Fruit fly (Drosophila melanogaster) whole organism, embryonic: Measurements from ENCODE around the gene Tsp2A.
A peak's percentile ranks its signal among the peaks of the same experiment; 100 is the strongest.

ENCODE experiments used
- Ada2b ChIP-seq: fragments of 200-800 bp; sonication (Bioruptor generic); IDR thresholded peaks from 2 replicates; pipeline ENCODE4 v1.3.6; 2022; ENCODE audit warnings: missing biosample characterization, missing genetic modification characterization
- Atf3 ChIP-seq: fragments of 200-800 bp; sonication (Bioruptor generic); optimal IDR thresholded peaks from 3 replicates; lab custom pipeline; 2016; ENCODE audit warnings: missing biosample characterization, missing genetic modification characterization
- CG10462 ChIP-seq: fragments of 200-800 bp; sonication (Bioruptor generic); optimal IDR thresholded peaks from 2 replicates; lab custom pipeline; 2016; ENCODE audit warnings: missing biosample characterization, missing genetic modification characterization
- CG10959 ChIP-seq: fragments of 200-800 bp; sonication (Bioruptor generic); IDR thresholded peaks from 2 replicates; pipeline ENCODE4 v1.3.6; 2022; ENCODE audit warnings: missing biosample characterization, missing genetic modification characterization
- CG10979 ChIP-seq: fragments of 200-800 bp; sonication (Bioruptor generic); optimal IDR thresholded peaks from 2 replicates; lab custom pipeline; 2018; ENCODE audit warnings: missing biosample characterization, mild to moderate bottlenecking, missing genetic modification characterization, moderate library complexity
- CG12219 ChIP-seq: fragments of 200-800 bp; sonication (Bioruptor generic); optimal IDR thresholded peaks from 3 replicates; lab custom pipeline; 2018; ENCODE audit warnings: missing biosample characterization, mild to moderate bottlenecking, missing genetic modification characterization
- CG12236 ChIP-seq: fragments of 200-800 bp; sonication (Bioruptor generic); optimal IDR thresholded peaks from 2 replicates; lab custom pipeline; 2016; ENCODE audit warnings: missing biosample characterization, missing genetic modification characterization
- CG13775 ChIP-seq: fragments of 200-800 bp; sonication (Bioruptor generic); optimal IDR thresholded peaks from 3 replicates; lab custom pipeline; 2017; ENCODE audit warnings: missing biosample characterization, mild to moderate bottlenecking, missing genetic modification characterization
- CG14014 ChIP-seq: fragments of 200-800 bp; sonication (Bioruptor generic); IDR thresholded peaks from 2 replicates; pipeline ENCODE4 v1.3.6; 2022; ENCODE audit warnings: missing biosample characterization, missing genetic modification characterization
- CG14965 ChIP-seq: fragments of 200-800 bp; sonication (Bioruptor generic); optimal IDR thresholded peaks from 2 replicates; lab custom pipeline; 2016; ENCODE audit warnings: missing biosample characterization, missing genetic modification characterization, borderline replicate concordance
- CG15073 ChIP-seq: fragments of 200-800 bp; sonication (Bioruptor generic); optimal IDR thresholded peaks from 2 replicates; lab custom pipeline; 2016; ENCODE audit warnings: missing biosample characterization, missing genetic modification characterization
- CG1529 ChIP-seq: fragments of 200-800 bp; sonication (Bioruptor generic); optimal IDR thresholded peaks from 3 replicates; lab custom pipeline; 2018; ENCODE audit warnings: missing biosample characterization, missing genetic modification characterization
- CG17361 ChIP-seq: fragments of 200-800 bp; sonication (Bioruptor generic); IDR thresholded peaks from 3 replicates; pipeline ENCODE4 v1.3.6; 2022; ENCODE audit warnings: missing biosample characterization, missing genetic modification characterization
- CG17385 ChIP-seq: fragments of 200-800 bp; sonication (Bioruptor generic); optimal IDR thresholded peaks from 3 replicates; lab custom pipeline; 2018; ENCODE audit warnings: missing biosample characterization, mild to moderate bottlenecking, missing genetic modification characterization
- CG17802 ChIP-seq: fragments of 200-800 bp; sonication (Bioruptor generic); optimal IDR thresholded peaks from 2 replicates; lab custom pipeline; 2018; ENCODE audit warnings: missing biosample characterization, mild to moderate bottlenecking, missing genetic modification characterization, moderate library complexity
- CG17829 ChIP-seq: fragments of 200-800 bp; optimal IDR thresholded peaks from 2 replicates; lab custom pipeline; 2019; ENCODE audit warnings: missing biosample characterization, mild to moderate bottlenecking, missing genetic modification characterization, moderate library complexity
- CG2116 ChIP-seq: fragments of 200-800 bp; sonication (Bioruptor generic); optimal IDR thresholded peaks from 3 replicates; lab custom pipeline; 2018; ENCODE audit warnings: missing biosample characterization, mild to moderate bottlenecking, missing genetic modification characterization
- CG2202 ChIP-seq: fragments of 200-800 bp; sonication (Bioruptor generic); optimal IDR thresholded peaks from 2 replicates; lab custom pipeline; 2018; ENCODE audit warnings: missing biosample characterization, mild to moderate bottlenecking, missing genetic modification characterization
- CG2712 ChIP-seq: fragments of 200-800 bp; optimal IDR thresholded peaks from 3 replicates; lab custom pipeline; 2019; ENCODE audit warnings: missing biosample characterization, mild to moderate bottlenecking, missing genetic modification characterization, moderate library complexity
- CG30020 ChIP-seq: fragments of 200-800 bp; optimal IDR thresholded peaks from 2 replicates; lab custom pipeline; 2019; ENCODE audit warnings: missing biosample characterization, mild to moderate bottlenecking, missing genetic modification characterization, moderate library complexity
- CG31365 ChIP-seq: fragments of 200-800 bp; sonication (Bioruptor generic); optimal IDR thresholded peaks from 2 replicates; lab custom pipeline; 2018; ENCODE audit warnings: missing biosample characterization, mild to moderate bottlenecking, missing genetic modification characterization
- CG32767 ChIP-seq: fragments of 200-800 bp; sonication (Bioruptor generic); IDR thresholded peaks from 2 replicates; pipeline ENCODE4 v1.3.6; 2022; ENCODE audit warnings: missing biosample characterization, missing genetic modification characterization
- CG4707 ChIP-seq: fragments of 200-800 bp; sonication (Bioruptor generic); optimal IDR thresholded peaks from 2 replicates; lab custom pipeline; 2018; ENCODE audit warnings: missing biosample characterization, mild to moderate bottlenecking, missing genetic modification characterization, moderate library complexity
- CG7786 ChIP-seq: fragments of 200-800 bp; sonication (Bioruptor generic); optimal IDR thresholded peaks from 2 replicates; lab custom pipeline; 2016; ENCODE audit warnings: missing biosample characterization, missing genetic modification characterization
- CG8089 ChIP-seq: fragments of 200-800 bp; sonication (Bioruptor generic); optimal IDR thresholded peaks from 3 replicates; lab custom pipeline; 2016; ENCODE audit warnings: missing biosample characterization, missing genetic modification characterization
- CG8924 ChIP-seq: fragments of 200-800 bp; optimal IDR thresholded peaks from 3 replicates; lab custom pipeline; 2019; ENCODE audit warnings: missing biosample characterization, mild to moderate bottlenecking, missing genetic modification characterization, moderate library complexity
- CG9727 ChIP-seq: fragments of 200-800 bp; sonication (Bioruptor generic); optimal IDR thresholded peaks from 3 replicates; lab custom pipeline; 2017; ENCODE audit warnings: missing biosample characterization, mild to moderate bottlenecking, missing genetic modification characterization
- Chrac-16 ChIP-seq: fragments of 200-800 bp; sonication (Bioruptor generic); optimal IDR thresholded peaks from 3 replicates; lab custom pipeline; 2016; ENCODE audit warnings: missing biosample characterization, missing genetic modification characterization
- CoRest ChIP-seq: fragments of 200-800 bp; sonication (Bioruptor generic); optimal IDR thresholded peaks from 3 replicates; lab custom pipeline; 2018; ENCODE audit warnings: missing biosample characterization, mild to moderate bottlenecking, missing genetic modification characterization, moderate library complexity
- GATAe ChIP-seq: fragments of 200-800 bp; sonication (Bioruptor generic); conservative IDR thresholded peaks from 2 replicates; pipeline ENCODE4 v1.3.6; 2022; ENCODE audit warnings: missing biosample characterization, missing genetic modification characterization
- Hmx ChIP-seq: fragments of 200-800 bp; sonication (Bioruptor generic); optimal IDR thresholded peaks from 2 replicates; lab custom pipeline; 2016; ENCODE audit warnings: missing biosample characterization, missing genetic modification characterization
- MTF-1 ChIP-seq: fragments of 200-800 bp; sonication (Bioruptor generic); optimal IDR thresholded peaks from 2 replicates; lab custom pipeline; 2018; ENCODE audit warnings: missing biosample characterization, mild to moderate bottlenecking, missing genetic modification characterization, borderline replicate concordance
- NK7.1 ChIP-seq: fragments of 200-800 bp; sonication (Bioruptor generic); optimal IDR thresholded peaks from 3 replicates; lab custom pipeline; 2016; ENCODE audit warnings: missing biosample characterization, missing genetic modification characterization
- Nf-YA ChIP-seq: fragments of 200-800 bp; sonication (Bioruptor generic); IDR thresholded peaks from 2 replicates; pipeline ENCODE4 v1.3.6; 2022; ENCODE audit warnings: missing biosample characterization, missing genetic modification characterization
- az2 ChIP-seq: fragments of 200-800 bp; sonication (Bioruptor generic); optimal IDR thresholded peaks from 3 replicates; lab custom pipeline; 2016; ENCODE audit warnings: missing biosample characterization, missing genetic modification characterization
- ci ChIP-seq: fragments of 200-800 bp; sonication (Bioruptor generic); IDR thresholded peaks from 3 replicates; pipeline ENCODE4 v1.3.6; 2022; ENCODE audit warnings: missing biosample characterization, missing genetic modification characterization
- croc ChIP-seq: fragments of 200-800 bp; sonication (Bioruptor generic); conservative IDR thresholded peaks from 3 replicates; pipeline ENCODE4 v1.3.6; 2022; ENCODE audit warnings: missing biosample characterization, missing genetic modification characterization
- dimm ChIP-seq: fragments of 200-800 bp; sonication (Bioruptor generic); IDR thresholded peaks from 2 replicates; pipeline ENCODE4 v1.3.6; 2022; ENCODE audit warnings: missing biosample characterization, missing genetic modification characterization
- emc ChIP-seq: fragments of 200-800 bp; sonication (Bioruptor generic); optimal IDR thresholded peaks from 2 replicates; lab custom pipeline; 2016; ENCODE audit warnings: missing biosample characterization, missing genetic modification characterization
- gsb-n ChIP-seq: fragments of 200-800 bp; sonication (Bioruptor generic); optimal IDR thresholded peaks from 3 replicates; lab custom pipeline; 2018; ENCODE audit warnings: missing biosample characterization, mild to moderate bottlenecking, missing genetic modification characterization
- inv ChIP-seq: fragments of 200-800 bp; sonication (Bioruptor generic); IDR thresholded peaks from 2 replicates; pipeline ENCODE4 v1.3.6; 2022; ENCODE audit warnings: missing biosample characterization, missing genetic modification characterization; ENCODE audit not compliant: partially characterized antibody
- jumu ChIP-seq: fragments of 200-800 bp; sonication (Bioruptor generic); optimal IDR thresholded peaks from 3 replicates; lab custom pipeline; 2016; ENCODE audit warnings: missing biosample characterization, missing genetic modification characterization
- ken ChIP-seq: fragments of 200-800 bp; sonication (Bioruptor generic); IDR thresholded peaks from 3 replicates; pipeline ENCODE4 v1.3.6; 2022; ENCODE audit warnings: missing biosample characterization, missing genetic modification characterization
- lbe ChIP-seq: fragments of 200-800 bp; sonication (Bioruptor generic); optimal IDR thresholded peaks from 2 replicates; lab custom pipeline; 2016; ENCODE audit warnings: missing biosample characterization, mild to moderate bottlenecking, missing genetic modification characterization
- pho ChIP-seq: fragments of 200-800 bp; sonication (Bioruptor generic); optimal IDR thresholded peaks from 2 replicates; lab custom pipeline; 2016; ENCODE audit warnings: missing biosample characterization, missing genetic modification characterization
- pros ChIP-seq: fragments of 200-800 bp; sonication (Bioruptor generic); optimal IDR thresholded peaks from 3 replicates; lab custom pipeline; 2019; ENCODE audit warnings: missing biosample characterization, mild to moderate bottlenecking, missing genetic modification characterization, moderate library complexity
- ro ChIP-seq: fragments of 200-800 bp; sonication (Bioruptor generic); IDR thresholded peaks from 2 replicates; pipeline ENCODE4 v1.3.6; 2022; ENCODE audit warnings: missing biosample characterization, missing genetic modification characterization
- sisA ChIP-seq: fragments of 200-800 bp; sonication (Bioruptor generic); IDR thresholded peaks from 2 replicates; pipeline ENCODE4 v1.3.6; 2022; ENCODE audit warnings: missing biosample characterization, missing genetic modification characterization
- tna ChIP-seq: fragments of 200-800 bp; sonication (Bioruptor generic); IDR thresholded peaks from 2 replicates; pipeline ENCODE4 v1.3.6; 2022; ENCODE audit warnings: missing biosample characterization, missing genetic modification characterization; ENCODE audit not compliant: partially characterized antibody
- toy ChIP-seq: fragments of 200-800 bp; sonication (Bioruptor generic); IDR thresholded peaks from 2 replicates; pipeline ENCODE4 v1.3.6; 2022; ENCODE audit warnings: missing biosample characterization, missing genetic modification characterization

Gene Tsp2A

dm6 chrX:1370104-1370802 lies 23.9 kb downstream of the Tsp2A start, which contains the start of gene ssx (continued):
- TF ChIP-seq CG30020 (peak; percentile 29), CG4707 (no peak), CoRest (tag; lab: Kevin White, UChicago) (peak; percentile 3), CG7786 (GFP tag; lab: Kevin White, UChicago) (no peak), inv (GFP tag; lab: Robert Waterston, UW) (peak; percentile 71), CG17361 (0 out of 3 replicates have a peak, but pooled peaks have one; percentile 16), sisA (GFP tag; lab: Robert Waterston, UW) (no peak; the same call in 1 of the 2 replicates), CG10979 (tag; lab: Kevin White, UChicago) (peak; percentile 23), CG12219 (GFP tag; lab: Kevin White, UChicago) (no peak), GATAe (GFP tag; lab: Robert Waterston, UW) (no peak), CG10462 (GFP tag; lab: Kevin White, UChicago) (no peak), CG9727 (GFP tag; lab: Kevin White, UChicago) (peak; percentile 33), Ada2b (GFP tag; lab: Robert Waterston, UW) (peak; percentile 31; the same call in 1 of the 2 replicates), Atf3 (no peak), emc (no peak), pho (GFP tag; lab: Kevin White, UChicago) (peak; percentile 43), CG2116 (GFP tag; lab: Kevin White, UChicago) (peak; percentile 88), ken (GFP tag; lab: Robert Waterston, UW) (peak; percentile 11; the same call in 1 of the 3 replicates), CG15073 (GFP tag; lab: Kevin White, UChicago) (no peak), CG8089 (GFP tag; lab: Kevin White, UChicago) (peak; percentile 12), CG1529 (GFP tag; lab: Kevin White, UChicago) (no peak), MTF-1 (GFP tag; lab: Kevin White, UChicago) (no peak), CG17802 (tag; lab: Kevin White, UChicago) (no peak), ci (GFP tag; lab: Robert Waterston, UW) (peak; percentile 69), toy (no peak), CG32767 (GFP tag; lab: Robert Waterston, UW) (0 out of 2 replicates have a peak, but pooled peaks have one; percentile 35), CG13775 (GFP tag; lab: Kevin White, UChicago) (peak; percentile 25), lbe (peak; percentile 9), Chrac-16 (GFP tag; lab: Kevin White, UChicago) (peak; percentile 30), ro (GFP tag; lab: Robert Waterston, UW) (no peak), NK7.1 (GFP tag; lab: Kevin White, UChicago) (no peak), CG12236 (GFP tag; lab: Kevin White, UChicago) (no peak), CG17829 (tag; lab: Kevin White, UChicago) (peak; percentile 26), pros (GFP tag; lab: Kevin White, UChicago) (no peak), CG8924 (tag; lab: Kevin White, UChicago) (no peak), jumu (GFP tag; lab: Kevin White, UChicago) (peak; percentile 36), CG2202 (no peak), CG14965 (GFP tag; lab: Kevin White, UChicago) (no peak), az2 (GFP tag; lab: Kevin White, UChicago) (peak; percentile 20), CG10959 (GFP tag; lab: Robert Waterston, UW) (no peak), dimm (GFP tag; lab: Robert Waterston, UW) (no peak), Nf-YA (GFP tag; lab: Robert Waterston, UW) (no peak), croc (GFP tag; lab: Robert Waterston, UW) (no peak), tna (GFP tag; lab: Robert Waterston, UW) (peak; percentile 88; the same call in 1 of the 2 replicates), CG2712 (peak; percentile 49), CG31365 (tag; lab: Kevin White, UChicago) (no peak), CG17385 (GFP tag; lab: Kevin White, UChicago) (peak; percentile 33), CG14014 (GFP tag; lab: Robert Waterston, UW) (0 out of 2 replicates have a peak, but pooled peaks have one; percentile 50), gsb-n (no peak), Hmx (no peak)
